Worm (Caenorhabditis elegans) whole organism, young adult: ENCODE results near the gene lin-31.

Experiments
- B0336.3 ChIP-seq: fragments of 200-800 bp; sonication (Bioruptor generic); IDR thresholded peaks from 2 replicates; pipeline ENCODE4 v1.3.6; 2022; ENCODE audit warnings: missing genetic modification characterization, missing compliant biosample characterization
- D2030.7 ChIP-seq: fragments of 200-800 bp; sonication (Bioruptor generic); IDR thresholded peaks from 2 replicates; pipeline ENCODE4 v1.3.6; 2022; ENCODE audit warnings: missing genetic modification reagents, missing genetic modification characterization, missing compliant biosample characterization
- F23B12.7 ChIP-seq: sonication (generic microtip); optimal IDR thresholded peaks from 2 replicates; lab custom pipeline; 2017; ENCODE audit warnings: missing genetic modification characterization, mild to moderate bottlenecking, missing compliant biosample characterization, antibody characterized with exemption, moderate library complexity; ENCODE audit not compliant: insufficient read depth
- F55B11.4 ChIP-seq: sonication (generic microtip); optimal IDR thresholded peaks from 2 replicates; lab custom pipeline; 2016; ENCODE audit warnings: missing compliant biosample characterization, missing genetic modification characterization, borderline replicate concordance; ENCODE audit not compliant: insufficient read depth
- Y79H2A.3 ChIP-seq: fragments of 200-800 bp; sonication (Bioruptor generic); conservative IDR thresholded peaks from 2 replicates; pipeline ENCODE4 v1.3.6; 2022; ENCODE audit warnings: missing genetic modification reagents, missing genetic modification characterization, missing compliant biosample characterization
- akir-1 ChIP-seq: fragments of 200-800 bp; sonication (Bioruptor generic); optimal IDR thresholded peaks from 2 replicates; lab custom pipeline; 2018; ENCODE audit warnings: mild to moderate bottlenecking, missing genetic modification characterization, moderate library complexity, missing compliant biosample characterization
- atf-7 ChIP-seq: sonication (generic microtip); optimal IDR thresholded peaks from 2 replicates; lab custom pipeline; 2017; ENCODE audit warnings: mild to moderate bottlenecking, missing genetic modification characterization, missing compliant biosample characterization
- athp-1 ChIP-seq: sonication (generic microtip); optimal IDR thresholded peaks from 2 replicates; lab custom pipeline; 2017; ENCODE audit warnings: mild to moderate bottlenecking, missing genetic modification characterization, missing compliant biosample characterization
- attf-5 ChIP-seq: fragments of 200-800 bp; sonication (Bioruptor generic); optimal IDR thresholded peaks from 2 replicates; lab custom pipeline; 2018; ENCODE audit warnings: mild to moderate bottlenecking, missing genetic modification characterization, missing compliant biosample characterization
- cebp-1 ChIP-seq, 2 experiments: fragments of 200-800 bp in 1 of 2; sonication (Bioruptor generic) in 1 of 2; sonication (generic microtip) in 1 of 2; IDR thresholded peaks in 1 of 2; optimal IDR thresholded peaks in 1 of 2; 2 replicates each; pipeline versions ENCODE4 v1.3.6 to Lab custom; 2017 to 2022; ENCODE audit warnings: missing compliant biosample characterization in 2 of 2, missing genetic modification characterization in 2 of 2, mild to moderate bottlenecking in 1 of 2, missing genetic modification reagents in 1 of 2, moderate library complexity in 1 of 2
- cebp-2 ChIP-seq: fragments of 200-800 bp; sonication (Bioruptor generic); IDR thresholded peaks from 2 replicates; pipeline ENCODE4 v1.3.6; 2022; ENCODE audit warnings: missing genetic modification characterization, missing compliant biosample characterization
- ceh-27 ChIP-seq: fragments of 200-800 bp; sonication (Bioruptor generic); optimal IDR thresholded peaks from 2 replicates; lab custom pipeline; 2018; ENCODE audit warnings: mild to moderate bottlenecking, missing genetic modification characterization, moderate library complexity, missing compliant biosample characterization
- ceh-40 ChIP-seq: fragments of 200-800 bp; sonication (Bioruptor generic); IDR thresholded peaks from 2 replicates; pipeline ENCODE4 v1.3.6; 2022; ENCODE audit warnings: missing genetic modification characterization, missing compliant biosample characterization
- ceh-91 ChIP-seq: fragments of 200-800 bp; sonication (Bioruptor generic); IDR thresholded peaks from 2 replicates; pipeline ENCODE4 v1.3.6; 2022; ENCODE audit warnings: missing genetic modification reagents, missing genetic modification characterization, missing compliant biosample characterization
- chd-7 ChIP-seq: sonication (generic microtip); optimal IDR thresholded peaks from 2 replicates; lab custom pipeline; 2016; ENCODE audit warnings: mild to moderate bottlenecking, missing genetic modification characterization, moderate library complexity, missing compliant biosample characterization
- die-1 ChIP-seq: sonication (generic microtip); optimal IDR thresholded peaks from 2 replicates; lab custom pipeline; 2016; ENCODE audit warnings: missing genotype, mild to moderate bottlenecking, missing genetic modification characterization, missing compliant biosample characterization
- dpl-1 ChIP-seq: fragments of 150-350 bp; optimal IDR thresholded peaks from 2 replicates; lab custom pipeline; 2014; ENCODE audit warnings: missing biosample characterization, missing genetic modification reagents, missing genetic modification characterization
- ets-4 ChIP-seq: fragments of 200-800 bp; sonication (Bioruptor generic); optimal IDR thresholded peaks from 2 replicates; lab custom pipeline; 2018; ENCODE audit warnings: mild to moderate bottlenecking, missing genetic modification characterization, missing compliant biosample characterization
- gei-17 ChIP-seq: fragments of 200-800 bp; sonication (Bioruptor generic); optimal IDR thresholded peaks from 2 replicates; lab custom pipeline; 2018; ENCODE audit warnings: mild to moderate bottlenecking, missing genetic modification characterization, missing compliant biosample characterization
- hmg-20 ChIP-seq: fragments of 200-800 bp; sonication (Bioruptor generic); IDR thresholded peaks from 2 replicates; pipeline ENCODE4 v1.3.6; 2022; ENCODE audit warnings: missing genetic modification reagents, missing genetic modification characterization, missing compliant biosample characterization
- lin-40 ChIP-seq: sonication (generic microtip); optimal IDR thresholded peaks from 2 replicates; lab custom pipeline; 2016; ENCODE audit warnings: missing genetic modification characterization, mild to moderate bottlenecking, missing compliant biosample characterization, missing genotype, missing genetic modification reagents
- madf-10 ChIP-seq: sonication (generic microtip); optimal IDR thresholded peaks from 2 replicates; lab custom pipeline; 2016; ENCODE audit warnings: mild to moderate bottlenecking, missing genetic modification characterization, missing compliant biosample characterization
- nhr-80 ChIP-seq: sonication (generic microtip); optimal IDR thresholded peaks from 2 replicates; lab custom pipeline; 2016; ENCODE audit warnings: missing genetic modification characterization, missing compliant biosample characterization
- snpc-1.3 ChIP-seq: sonication (generic microtip); optimal IDR thresholded peaks from 2 replicates; lab custom pipeline; 2017; ENCODE audit warnings: missing genetic modification characterization, mild to moderate bottlenecking, missing compliant biosample characterization, antibody characterized with exemption, moderate library complexity, missing genotype, missing genetic modification reagents; ENCODE audit not compliant: insufficient read depth
- somi-1 ChIP-seq: fragments of 200-800 bp; sonication (Bioruptor generic); optimal IDR thresholded peaks from 2 replicates; lab custom pipeline; 2018; ENCODE audit warnings: mild to moderate bottlenecking, missing genetic modification characterization, missing compliant biosample characterization
- zfh-2 ChIP-seq: fragments of 200-800 bp; sonication (Bioruptor generic); conservative IDR thresholded peaks from 2 replicates; pipeline ENCODE4 v1.3.6; 2022; ENCODE audit warnings: missing genetic modification reagents, missing genetic modification characterization, missing compliant biosample characterization
- zim-3 ChIP-seq: sonication (generic microtip); optimal IDR thresholded peaks from 2 replicates; lab custom pipeline; 2017; ENCODE audit warnings: mild to moderate bottlenecking, missing genetic modification characterization, moderate library complexity, missing compliant biosample characterization
- ztf-26 ChIP-seq: sonication (generic microtip); optimal IDR thresholded peaks from 2 replicates; lab custom pipeline; 2017; ENCODE audit warnings: missing genetic modification characterization, missing compliant biosample characterization
- ztf-6 ChIP-seq: fragments of 200-800 bp; sonication (Bioruptor generic); IDR thresholded peaks from 2 replicates; pipeline ENCODE4 v1.3.6; 2022; ENCODE audit warnings: missing genetic modification reagents, missing genetic modification characterization, missing compliant biosample characterization

lin-31 gene

DNA sequence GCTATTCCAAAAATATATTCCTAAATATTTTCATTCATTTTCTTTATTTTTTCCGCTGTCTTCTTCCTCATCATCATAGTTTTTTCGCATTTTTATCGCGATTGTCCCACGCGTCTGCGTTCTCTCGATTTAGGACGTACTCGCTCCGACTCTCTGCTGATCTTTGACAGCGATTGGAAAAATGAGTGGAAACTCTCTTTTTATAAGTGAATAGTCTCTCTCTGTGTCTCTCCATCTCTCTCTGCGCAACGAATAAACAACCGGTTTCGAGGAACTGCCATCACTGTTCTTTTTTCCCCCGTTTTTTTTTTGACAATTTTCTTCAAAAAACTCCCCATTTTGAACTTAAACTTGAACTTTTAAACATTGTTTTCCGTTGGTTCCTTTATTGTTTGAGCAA is 31.0 kb upstream of the lin-31 start:
- peak; percentile 54 for TF ChIP-seq lin-40
- TF ChIP-seq die-1 (tag; lab: Kevin White, UChicago) = peak; percentile 4
- no peak for TF ChIP-seq atf-7
- no peak for TF ChIP-seq athp-1
- no peak for TF ChIP-seq ceh-91
- TF ChIP-seq ceh-27 (GFP tag; lab: Kevin White, UChicago) = peak; percentile 41
- TF ChIP-seq ztf-26 (tag; lab: Kevin White, UChicago) = peak; percentile 10
- TF ChIP-seq ceh-40 (GFP tag; lab: Robert Waterston, UW) = no peak
- no peak for TF ChIP-seq madf-10 (tag; lab: Kevin White, UChicago)
- no peak for TF ChIP-seq chd-7 (tag; lab: Kevin White, UChicago)
- TF ChIP-seq zim-3 (tag; lab: Kevin White, UChicago) = no peak
- no peak for TF ChIP-seq ets-4 (GFP tag; lab: Kevin White, UChicago)
- TF ChIP-seq F23B12.7 (tag; lab: Kevin White, UChicago) = peak; percentile 12

- no peak for TF ChIP-seq attf-5 (GFP tag; lab: Kevin White, UChicago)
- no peak for TF ChIP-seq dpl-1 (GFP tag; lab: Kevin White, UChicago)
- TF ChIP-seq B0336.3 (GFP tag; lab: Robert Waterston, UW) = no peak
- no peak for TF ChIP-seq cebp-2 (GFP tag; lab: Robert Waterston, UW)
- TF ChIP-seq hmg-20 (GFP tag; lab: Robert Waterston, UW) = no peak
- no peak for TF ChIP-seq Y79H2A.3 (GFP tag; lab: Robert Waterston, UW)
- no peak for TF ChIP-seq ztf-6 (GFP tag; lab: Robert Waterston, UW)
- 0 out of 2 replicates have a peak, but pooled peaks have one; percentile 26 for TF ChIP-seq zfh-2 (GFP tag; lab: Robert Waterston, UW)
- TF ChIP-seq ets-4 (GFP tag; lab: Kevin White, UChicago) = no peak
Observed at ce11 chrII:3952368-3952767, 30.0 kb upstream of the lin-31 start.

DNA sequence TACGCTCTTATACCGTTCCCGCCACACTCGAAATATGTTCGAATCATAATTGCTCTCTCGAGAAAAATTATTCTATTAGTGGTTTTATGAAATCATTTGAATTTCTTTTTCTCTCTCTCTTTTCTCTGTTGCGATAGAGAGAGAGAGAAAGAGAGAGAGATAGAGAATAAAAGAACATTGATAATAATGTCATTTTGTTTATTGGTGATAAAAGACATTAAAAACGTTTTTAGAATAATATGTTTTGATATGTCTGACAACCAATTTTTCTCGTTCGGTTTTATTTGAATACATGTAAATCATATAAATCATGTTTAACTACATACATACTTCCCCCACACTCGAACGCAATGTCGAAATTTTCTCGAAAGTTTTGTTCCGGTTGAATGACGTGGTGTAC is 29.4 kb upstream of the lin-31 start:
- TF ChIP-seq cebp-1 (GFP tag; IDR thresholded peaks at IDR 0.05; lab: Robert Waterston, UW) = no peak
- TF ChIP-seq cebp-1 (tag; optimal IDR thresholded peaks at IDR 0.05; lab: Kevin White, UChicago) = peak; percentile 3
- no peak for TF ChIP-seq D2030.7

DNA sequence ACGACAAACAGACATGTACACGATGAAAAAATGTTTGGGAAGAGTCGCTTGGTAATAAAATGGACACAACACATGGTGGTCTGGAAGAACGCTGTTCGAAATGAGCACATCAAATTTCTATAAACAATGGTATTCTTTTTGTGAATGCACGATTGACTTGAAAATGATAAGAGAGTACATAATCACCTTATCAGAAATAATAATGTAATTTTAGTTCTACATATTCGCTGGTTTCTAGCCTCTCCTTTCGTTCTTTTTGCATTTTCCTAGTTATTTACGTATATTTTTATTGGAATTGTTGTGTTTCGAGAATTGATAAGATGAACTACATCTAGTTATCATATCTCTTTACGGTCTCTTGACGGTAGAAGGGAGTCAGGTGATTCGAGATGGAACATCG is 28.3 kb upstream of the lin-31 start:
- TF ChIP-seq die-1 (tag; lab: Kevin White, UChicago) (no peak), gei-17 (GFP tag; lab: Kevin White, UChicago) (no peak), nhr-80 (tag; lab: Kevin White, UChicago) (peak; percentile 46)

- no peak for TF ChIP-seq F55B11.4 (tag; lab: Kevin White, UChicago)
- TF ChIP-seq cebp-1 (GFP tag; IDR thresholded peaks at IDR 0.05; lab: Robert Waterston, UW) = no peak
- peak; percentile 4 for TF ChIP-seq cebp-1 (tag; optimal IDR thresholded peaks at IDR 0.05; lab: Kevin White, UChicago)
- TF ChIP-seq, all 124 proteins: peak for 1
Observed at ce11 chrII:3954838-3955237, 27.5 kb upstream of the lin-31 start.

DNA sequence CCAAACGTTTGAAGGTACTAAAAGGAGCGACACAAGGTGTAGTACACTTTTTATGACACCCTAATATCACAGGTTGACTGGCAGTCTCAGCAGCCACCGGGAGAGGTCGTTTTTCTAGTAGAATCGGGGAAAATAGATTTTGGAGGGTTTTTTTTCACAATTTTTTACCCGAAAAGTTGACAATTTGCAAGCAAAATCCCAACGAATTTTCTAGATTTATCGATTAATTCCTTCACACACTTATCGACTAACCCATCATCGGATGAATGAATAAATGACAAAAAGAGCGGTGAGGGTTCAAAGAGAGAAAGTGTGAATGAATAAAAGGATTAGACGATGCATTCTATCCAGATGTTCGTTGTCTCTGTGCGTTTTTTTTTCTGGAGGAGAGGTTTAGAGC is 26.4 kb upstream of the lin-31 start:
- TF ChIP-seq akir-1 (GFP tag; lab: Kevin White, UChicago) = no peak

DNA sequence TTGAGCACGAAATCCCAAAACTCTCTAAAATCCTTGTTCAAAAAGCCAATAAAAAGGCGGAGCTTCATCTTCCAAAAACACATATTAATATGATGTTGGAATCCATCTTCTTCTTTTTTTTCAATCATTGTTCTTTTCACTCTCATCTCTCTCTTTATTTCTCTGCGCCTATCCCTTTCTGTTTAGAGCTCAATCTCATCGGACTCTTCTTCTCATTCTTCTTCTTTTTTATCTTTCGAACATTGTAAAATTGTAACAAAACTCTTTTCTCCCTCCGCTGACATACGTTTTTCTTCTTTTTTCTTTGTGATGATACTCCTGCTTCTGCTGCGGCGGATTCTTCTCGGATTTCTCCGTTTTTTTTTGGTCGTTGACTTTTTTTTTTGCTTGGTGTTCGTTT is 25.6 kb upstream of the lin-31 start:
- TF ChIP-seq somi-1 (GFP tag; lab: Kevin White, UChicago) (peak; percentile 51), snpc-1.3 (tag; lab: Kevin White, UChicago) (no peak)
